Fruit fly (Drosophila melanogaster) S2 (cell line): Measurements from ENCODE around the gene CG12689.

Experiments used
- CG8478 ChIP-seq: fragments of >200 bp; optimal IDR thresholded peaks from 2 replicates; lab custom pipeline; 2018
- CTCF ChIP-seq, 2 experiments: fragments of >200 bp; optimal IDR thresholded peaks; 2 replicates each; lab custom pipeline; 2018

- no peak for TF ChIP-seq CG8478 (lab: Kevin White, UChicago)
- TF ChIP-seq CTCF (optimal IDR thresholded peaks at IDR 0.05; lab: Kevin White, UChicago), result no peak
These were observed 43.1 kb upstream of the CG12689 start for dm6 chrX:7628826-7629576.
